Worm (Caenorhabditis elegans) whole organism, dauer: ENCODE results near the gene hrg-3.

Source experiments
- unc-62 ChIP-seq: sonication (generic microtip); optimal IDR thresholded peaks from 2 replicates; lab custom pipeline; 2017; ENCODE audit warnings: missing biosample characterization, missing genetic modification reagents, missing genetic modification characterization

hrg-3 gene

ce11 chrV:9771311-9771710, 15.0 kb downstream of the hrg-3 start:
- TF ChIP-seq unc-62 (GFP tag; lab: Kevin White, UChicago) = no peak

ce11 chrV:9771970-9772369, 15.7 kb downstream of the hrg-3 start, which contains the start of gene F46B6.2:
Gene F46B6.2, plus strand, starts transcription at chrV:9772285.
- no peak for TF ChIP-seq unc-62 (GFP tag; lab: Kevin White, UChicago)

- no peak for TF ChIP-seq unc-62 (GFP tag; lab: Kevin White, UChicago)
These were observed 19.5 kb downstream of the hrg-3 start, which contains the start of gene F46B6.12 for ce11 chrV:9775734-9776133. Gene F46B6.12, minus strand, starts transcription at chrV:9775834.

- no peak for TF ChIP-seq unc-62 (GFP tag; lab: Kevin White, UChicago)
These were observed 21.4 kb downstream of the hrg-3 start, which contains the start of gene smg-4 for ce11 chrV:9777645-9778044. Gene smg-4, minus strand, starts transcription at chrV:9777745.

ce11 chrV:9779418-9779817, 23.1 kb downstream of the hrg-3 start, which contains the start of gene F46B6.4:
Gene F46B6.4, minus strand, starts transcription at chrV:9779518.
- no peak for TF ChIP-seq unc-62 (GFP tag; lab: Kevin White, UChicago)

- TF ChIP-seq unc-62 (GFP tag; lab: Kevin White, UChicago) = no peak
These were observed 25.8 kb downstream of the hrg-3 start for ce11 chrV:9782045-9782444.

ce11 chrV:9782969-9783368, 26.7 kb downstream of the hrg-3 start, which contains the start of gene F46B6.5:
Gene F46B6.5, minus strand, starts transcription at chrV:9783069.
- TF ChIP-seq unc-62 (GFP tag; lab: Kevin White, UChicago) = no peak

ce11 chrV:9784215-9784614, 27.9 kb downstream of the hrg-3 start:
- no peak for TF ChIP-seq unc-62 (GFP tag; lab: Kevin White, UChicago)

ce11 chrV:9786721-9787131, 30.5 kb downstream of the hrg-3 start, which contains the start of gene F46B6.6:
Gene F46B6.6, minus strand, starts transcription at chrV:9786868.
- no peak for TF ChIP-seq unc-62 (GFP tag; lab: Kevin White, UChicago)

ce11 chrV:9789657-9790261, 33.5 kb downstream of the hrg-3 start, which contains the start of gene ztf-7:
Gene ztf-7, minus strand, starts transcription at chrV:9789707.
- TF ChIP-seq unc-62 (GFP tag; lab: Kevin White, UChicago) = no peak

- no peak for TF ChIP-seq unc-62 (GFP tag; lab: Kevin White, UChicago)
These were observed 35.1 kb downstream of the hrg-3 start, which contains the start of gene lipl-2 for ce11 chrV:9791332-9791731. Gene lipl-2, plus strand, starts transcription at chrV:9791567.

- no peak for TF ChIP-seq unc-62 (GFP tag; lab: Kevin White, UChicago)
These were observed 38.7 kb downstream of the hrg-3 start for ce11 chrV:9794997-9795396.

- no peak for TF ChIP-seq unc-62 (GFP tag; lab: Kevin White, UChicago)
These were observed 39.7 kb downstream of the hrg-3 start for ce11 chrV:9796002-9796401.

ce11 chrV:9796562-9796961, 40.3 kb downstream of the hrg-3 start, which contains the start of gene F46B6.9:
Gene F46B6.9, plus strand, starts transcription at chrV:9796862.
- TF ChIP-seq unc-62 (GFP tag; lab: Kevin White, UChicago) = no peak

ce11 chrV:9798212-9798611, 41.9 kb downstream of the hrg-3 start:
- no peak for TF ChIP-seq unc-62 (GFP tag; lab: Kevin White, UChicago)

ce11 chrV:9799076-9799475, 42.8 kb downstream of the hrg-3 start, which contains the start of gene F46B6.13:
Gene F46B6.13, minus strand, starts transcription at chrV:9799176.
- TF ChIP-seq unc-62 (GFP tag; lab: Kevin White, UChicago) = no peak

- no peak for TF ChIP-seq unc-62 (GFP tag; lab: Kevin White, UChicago)
These were observed 45.7 kb downstream of the hrg-3 start, which contains the start of gene F46B6.10 for ce11 chrV:9801965-9802364. Gene F46B6.10, minus strand, starts transcription at chrV:9802065.
